Worm (Caenorhabditis elegans): Measurements from ENCODE around the gene lys-4.

lys-4 gene

DNA sequence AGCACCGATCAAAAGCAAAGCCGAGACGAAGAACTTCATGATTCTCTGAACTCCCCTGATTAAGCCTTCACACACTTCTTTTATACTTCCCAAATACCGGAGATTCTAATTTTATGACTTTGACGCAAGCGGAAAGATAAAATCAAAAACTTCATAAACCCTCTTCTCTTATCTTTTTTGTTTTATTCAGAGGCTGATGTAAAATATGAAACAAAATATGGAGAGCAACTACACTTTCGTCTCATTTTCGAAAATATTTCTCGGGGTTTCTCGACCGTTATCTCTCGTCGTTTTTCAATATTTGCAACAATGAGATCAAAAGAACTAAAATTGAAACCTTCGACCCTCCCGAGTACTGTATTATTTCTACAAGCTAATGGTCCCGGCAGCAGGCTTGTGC, at the start of gene lys-4:
lys-4 (minus strand) TSS at position 115 of the 400 bp plus-strand sequence.
- TF ChIP-seq nhr-20 (tag; optimal IDR thresholded peaks at IDR 0.05), result peak; percentile 17
- no peak for TF ChIP-seq nhr-28 (tag; optimal IDR thresholded peaks at IDR 0.05)
- no peak for TF ChIP-seq ceh-8 (GFP tag; optimal IDR thresholded peaks at IDR 0.05)
- TF ChIP-seq efl-1 (optimal IDR thresholded peaks at IDR 0.05), result no peak
- peak in 1 of 2 experiments; percentile 6 for TF ChIP-seq efl-1 (GFP tag; optimal IDR thresholded peaks at IDR 0.05 in 1 of 2)
- no peak for TF ChIP-seq nhr-12 (tag; optimal IDR thresholded peaks at IDR 0.05)
- TF ChIP-seq mef-2 (tag; optimal IDR thresholded peaks at IDR 0.05), result no peak
- TF ChIP-seq jun-1 (tag; optimal IDR thresholded peaks at IDR 0.05), result peak; percentile 39
- no peak for TF ChIP-seq ztf-11 (tag; optimal IDR thresholded peaks at IDR 0.05)
- TF ChIP-seq nhr-85 (tag), result no peak
- TF ChIP-seq elt-2 (tag; optimal IDR thresholded peaks at IDR 0.05), result peak; percentile 68
- no peak for TF ChIP-seq ztf-4 (tag; optimal IDR thresholded peaks at IDR 0.05)
- no peak for TF ChIP-seq pqm-1 (tag; optimal IDR thresholded peaks at IDR 0.05)
- TF ChIP-seq ceh-63 (GFP tag; optimal IDR thresholded peaks at IDR 0.05), result no peak
- TF ChIP-seq F16B12.6 (tag; optimal IDR thresholded peaks at IDR 0.05), result no peak
- TF ChIP-seq fkh-8 (tag; optimal IDR thresholded peaks at IDR 0.05), result no peak
- no peak for TF ChIP-seq C34B4.2 (tag; optimal IDR thresholded peaks at IDR 0.05)

DNA sequence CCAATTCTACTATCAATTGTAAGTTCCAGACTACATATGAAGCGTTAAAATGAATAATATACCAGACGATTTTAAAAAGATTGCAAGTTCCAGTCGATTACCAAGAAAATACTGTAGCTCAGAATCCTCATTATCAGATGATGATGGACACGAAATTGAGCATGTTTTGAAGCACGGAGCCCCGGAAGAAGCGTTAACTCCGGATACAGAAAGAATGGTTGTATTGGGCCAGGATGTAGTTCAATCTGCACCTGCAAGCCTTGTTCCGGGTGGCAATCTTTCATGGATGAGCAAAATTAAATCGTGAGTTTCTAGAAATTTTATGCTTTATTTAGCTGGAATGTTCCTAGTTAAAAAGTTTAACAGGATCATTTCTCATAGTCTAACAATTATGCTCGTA, 45.0 kb upstream of the lys-4 start, which contains the start of gene atg-4.2:
atg-4.2 (plus strand) TSS at position 24 of the 400 bp plus-strand sequence.
- no peak for TF ChIP-seq tlp-1 (tag; optimal IDR thresholded peaks at IDR 0.05)
- TF ChIP-seq ztf-11 (tag; optimal IDR thresholded peaks at IDR 0.05), result no peak

DNA sequence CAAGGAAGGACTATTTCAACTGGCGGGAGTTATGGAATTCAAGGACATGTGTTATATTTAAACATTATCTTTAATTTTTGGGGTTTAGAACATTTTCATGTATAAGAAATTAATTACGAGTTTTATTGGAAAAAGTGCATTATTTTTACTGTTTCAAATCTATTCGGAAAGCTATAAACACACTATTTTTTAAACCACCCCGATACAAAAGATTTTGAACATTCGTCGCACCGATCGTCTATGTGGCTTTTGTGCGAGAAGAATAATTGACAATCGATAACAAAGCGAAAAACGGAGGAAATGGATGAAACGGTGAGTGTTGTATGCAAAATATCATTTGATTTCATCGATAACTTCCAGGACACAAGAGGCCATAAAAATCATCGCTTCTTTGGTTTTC, 42.0 kb upstream of the lys-4 start, which contains the start of gene ZK809.9:
ZK809.9 (plus strand) TSS at position 301 of the 400 bp plus-strand sequence.
- TF ChIP-seq xbp-1 (tag; optimal IDR thresholded peaks at IDR 0.05), result no peak
- no peak for TF ChIP-seq pax-3 (tag; optimal IDR thresholded peaks at IDR 0.05)
- no peak for TF ChIP-seq lin-15B (tag; optimal IDR thresholded peaks at IDR 0.05)
- TF ChIP-seq mab-9 (GFP tag; IDR thresholded peaks at IDR 0.05), result no peak
- no peak for TF ChIP-seq ceh-8 (GFP tag; optimal IDR thresholded peaks at IDR 0.05)

DNA sequence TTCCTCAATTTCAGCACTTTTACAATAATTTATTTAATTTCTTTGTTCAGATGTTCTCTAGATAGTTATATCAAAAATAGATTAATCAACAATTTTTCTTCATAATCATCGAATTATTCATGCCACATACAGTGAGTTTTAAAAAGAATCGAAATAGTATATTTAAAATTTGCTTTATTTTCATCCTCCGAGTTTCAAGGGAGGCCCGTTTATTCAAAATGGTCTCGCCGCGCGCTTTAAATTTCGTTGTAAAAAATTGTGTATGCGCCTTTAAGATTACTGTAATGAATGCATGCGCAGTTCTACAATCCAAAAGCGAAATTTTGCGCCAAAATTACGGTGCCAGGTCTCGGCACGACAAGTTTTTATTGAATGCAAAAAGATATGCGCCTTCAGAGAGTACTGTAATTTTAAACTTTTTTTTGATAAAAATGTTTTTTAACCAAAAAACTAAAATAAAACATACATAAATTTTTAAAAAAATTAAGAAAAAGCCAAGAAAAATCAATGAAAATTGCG, 36.9 kb upstream of the lys-4 start, which contains the start of gene ZK792.1:
ZK792.1 (plus strand) TSS at position 51 of the 519 bp plus-strand sequence.
- no peak for TF ChIP-seq unc-30 (tag; optimal IDR thresholded peaks at IDR 0.05)
- no peak for TF ChIP-seq hlh-4 (tag; optimal IDR thresholded peaks at IDR 0.05)
- no peak for TF ChIP-seq rnt-1 (tag; optimal IDR thresholded peaks at IDR 0.05)
- no peak for TF ChIP-seq nhr-77 (tag; optimal IDR thresholded peaks at IDR 0.05)
- no peak for TF ChIP-seq sptf-1 (tag; optimal IDR thresholded peaks at IDR 0.05)
- TF ChIP-seq nhr-12 (tag; optimal IDR thresholded peaks at IDR 0.05), result no peak
- no peak for TF ChIP-seq irx-1 (tag; optimal IDR thresholded peaks at IDR 0.05)
- TF ChIP-seq nhr-90 (tag; optimal IDR thresholded peaks at IDR 0.05; ENCODE audit: poor library complexity), result no peak
- no peak for TF ChIP-seq C34B4.2 (tag; optimal IDR thresholded peaks at IDR 0.05)
- no peak for TF ChIP-seq C04F5.9 (tag; optimal IDR thresholded peaks at IDR 0.05)
- no peak for TF ChIP-seq pqm-1 (tag; optimal IDR thresholded peaks at IDR 0.05)
- TF ChIP-seq lin-14 (GFP tag; optimal IDR thresholded peaks at IDR 0.05), result no peak
- TF ChIP-seq unc-62 (GFP tag; optimal IDR thresholded peaks at IDR 0.05), result no peak
- TF ChIP-seq elt-2 (tag; optimal IDR thresholded peaks at IDR 0.05), result no peak
- no peak for TF ChIP-seq ceh-82 (tag; optimal IDR thresholded peaks at IDR 0.05)

DNA sequence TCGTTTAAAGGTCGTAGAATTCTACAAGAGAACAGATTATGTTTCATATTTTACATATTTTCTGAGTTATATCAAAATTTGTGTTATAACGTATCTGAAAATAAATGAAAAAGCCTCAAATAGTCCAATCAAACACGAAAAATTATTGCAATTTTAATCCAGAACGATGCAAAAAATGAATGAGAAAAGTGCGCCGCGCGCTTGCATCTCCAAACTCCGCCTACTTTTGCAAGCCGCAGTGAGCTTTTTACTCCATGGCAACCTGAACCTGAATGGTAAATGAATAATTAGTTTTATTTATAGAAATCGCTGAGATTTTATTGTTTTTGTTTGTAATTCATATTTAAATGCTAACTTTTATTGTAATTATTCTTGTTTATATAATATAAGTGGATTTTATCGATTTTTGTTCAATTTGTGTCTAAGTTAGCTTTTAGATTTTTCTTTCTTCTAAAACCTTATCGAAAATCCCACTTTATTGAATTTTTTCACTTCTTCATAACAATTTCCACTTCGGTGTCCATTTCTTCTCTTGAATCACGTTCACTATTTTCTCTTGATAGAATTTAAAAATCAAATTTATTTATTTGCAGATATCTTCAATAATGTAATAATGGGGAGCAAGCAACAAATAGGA, 33.3 kb upstream of the lys-4 start, which contains the start of gene ZK809.5:
ZK809.5 (plus strand) TSS at position 587 of the 637 bp plus-strand sequence.
- TF ChIP-seq nhr-71 (tag; optimal IDR thresholded peaks at IDR 0.05), result peak; percentile 0
- no peak for TF ChIP-seq nhr-11 (tag; optimal IDR thresholded peaks at IDR 0.05)
- peak in 1 of 3 experiments; percentile 20 for TF ChIP-seq dpl-1 (GFP tag; optimal IDR thresholded peaks at IDR 0.05)
- TF ChIP-seq ceh-8 (GFP tag; optimal IDR thresholded peaks at IDR 0.05), result no peak
- TF ChIP-seq skn-1 (tag; optimal IDR thresholded peaks at IDR 0.05), result peak; percentile 13
- peak; percentile 24 for TF ChIP-seq blmp-1 (tag; optimal IDR thresholded peaks at IDR 0.05)
- TF ChIP-seq lsy-2 (tag; optimal IDR thresholded peaks at IDR 0.05), result peak in 1 of 2 experiments; percentile 41
- TF ChIP-seq ceh-88 (GFP tag; IDR thresholded peaks at IDR 0.05), result no peak
- TF ChIP-seq lin-35 (GFP tag; optimal IDR thresholded peaks at IDR 0.05), result peak in 1 of 2 experiments; percentile 10
- TF ChIP-seq jun-1 (tag; optimal IDR thresholded peaks at IDR 0.05), result no peak
- TF ChIP-seq snu-23 (GFP tag; optimal IDR thresholded peaks at IDR 0.05), result no peak
- TF ChIP-seq efl-1 (optimal IDR thresholded peaks at IDR 0.05), result no peak
- TF ChIP-seq efl-1 (GFP tag; optimal IDR thresholded peaks at IDR 0.05 in 1 of 2), result peak in 1 of 2 experiments; percentile 72

Data from whole organism, L1 larva.